Fruit fly (Drosophila melanogaster): ENCODE results near the gene CG13725.

The CG13725 gene

DNA sequence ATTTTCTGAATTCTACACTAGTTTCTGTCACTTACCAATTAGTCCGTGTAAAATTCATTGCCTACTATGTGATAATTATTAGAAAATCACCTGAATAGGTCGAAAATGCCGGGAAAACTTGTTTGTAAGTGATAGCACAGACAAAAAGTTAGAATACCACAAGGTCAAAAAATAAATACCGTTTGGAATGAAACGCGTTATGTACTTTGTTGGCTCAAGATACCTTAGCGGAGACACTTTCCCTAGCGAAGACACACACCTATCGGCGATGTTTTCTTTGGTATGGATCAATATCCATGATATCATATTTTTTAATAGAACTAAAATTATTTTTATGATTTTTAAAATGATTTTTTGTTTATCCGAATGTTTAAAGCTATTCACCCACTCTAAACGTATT is 13.8 kb upstream of the CG13725 start, which contains the start of gene CG6479:
Gene CG6479, minus strand, starts transcription at position 141 of the 400 bp plus-strand sequence.
- TF ChIP-seq CG14711 (tag; optimal IDR thresholded peaks at IDR 0.05) = no peak
- TF ChIP-seq ovo (GFP tag; optimal IDR thresholded peaks at IDR 0.05) = no peak
- no peak for TF ChIP-seq pad (GFP tag; optimal IDR thresholded peaks at IDR 0.05)
- no peak for TF ChIP-seq CG11617 (GFP tag; optimal IDR thresholded peaks at IDR 0.05)
- no peak for TF ChIP-seq CG33017 (tag; optimal IDR thresholded peaks at IDR 0.05)
- no peak for TF ChIP-seq kay (GFP tag; ENCODE audit: borderline replicate concordance)
- no peak for TF ChIP-seq cic (GFP tag; optimal IDR thresholded peaks at IDR 0.05)
- TF ChIP-seq Crg-1 (GFP tag; optimal IDR thresholded peaks at IDR 0.05) = no peak
- no peak for TF ChIP-seq Hr96 (GFP tag; optimal IDR thresholded peaks at IDR 0.05)
- TF ChIP-seq Clk (GFP tag; optimal IDR thresholded peaks at IDR 0.05) = no peak
- no peak for TF ChIP-seq bab1 (GFP tag; optimal IDR thresholded peaks at IDR 0.05)

DNA sequence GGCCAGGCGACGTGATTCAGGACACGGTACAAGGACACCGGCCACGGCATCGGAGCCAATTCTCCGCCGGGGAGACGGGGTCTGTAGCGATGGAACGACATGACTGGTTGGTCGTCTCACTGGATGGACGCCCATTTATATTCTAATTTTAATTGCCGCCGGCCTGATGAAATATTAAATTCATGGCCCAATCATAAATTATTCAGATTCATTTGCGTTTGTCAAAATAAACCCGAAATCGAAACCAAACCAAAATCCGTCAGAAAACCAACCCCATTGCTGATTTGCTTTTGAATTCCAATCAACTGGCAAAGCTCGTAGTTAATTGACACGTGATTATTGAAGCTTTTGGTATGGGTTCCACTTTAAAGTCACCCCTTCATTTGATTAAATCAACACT is 3.8 kb upstream of the CG13725 start, which contains the start of gene Or74a:
Gene Or74a, minus strand, starts transcription at position 101 of the 400 bp plus-strand sequence.
- TF ChIP-seq Mnt (GFP tag; optimal IDR thresholded peaks at IDR 0.05) (no peak), CG5204 (GFP tag; optimal IDR thresholded peaks at IDR 0.05) (no peak), Hr96 (GFP tag; optimal IDR thresholded peaks at IDR 0.05) (no peak), Clk (GFP tag; optimal IDR thresholded peaks at IDR 0.05) (no peak), CG7101 (tag; optimal IDR thresholded peaks at IDR 0.05) (no peak), pad (GFP tag; optimal IDR thresholded peaks at IDR 0.05) (no peak), CG1620 (GFP tag; optimal IDR thresholded peaks at IDR 0.05) (no peak), CG7045 (GFP tag; optimal IDR thresholded peaks at IDR 0.05) (no peak), kay (GFP tag; ENCODE audit: borderline replicate concordance) (no peak), cnc (optimal IDR thresholded peaks at IDR 0.05) (no peak), CG12768 (GFP tag; optimal IDR thresholded peaks at IDR 0.05) (no peak), Crg-1 (GFP tag; optimal IDR thresholded peaks at IDR 0.05) (no peak), ovo (GFP tag; optimal IDR thresholded peaks at IDR 0.05) (no peak), cic (GFP tag; optimal IDR thresholded peaks at IDR 0.05) (no peak), CG11617 (GFP tag; optimal IDR thresholded peaks at IDR 0.05) (no peak), toe (GFP tag; optimal IDR thresholded peaks at IDR 0.05) (no peak), tj (GFP tag; optimal IDR thresholded peaks at IDR 0.05) (no peak), CG14711 (tag; optimal IDR thresholded peaks at IDR 0.05) (no peak), bab1 (GFP tag; optimal IDR thresholded peaks at IDR 0.05) (no peak), CG33017 (tag; optimal IDR thresholded peaks at IDR 0.05) (no peak)

DNA sequence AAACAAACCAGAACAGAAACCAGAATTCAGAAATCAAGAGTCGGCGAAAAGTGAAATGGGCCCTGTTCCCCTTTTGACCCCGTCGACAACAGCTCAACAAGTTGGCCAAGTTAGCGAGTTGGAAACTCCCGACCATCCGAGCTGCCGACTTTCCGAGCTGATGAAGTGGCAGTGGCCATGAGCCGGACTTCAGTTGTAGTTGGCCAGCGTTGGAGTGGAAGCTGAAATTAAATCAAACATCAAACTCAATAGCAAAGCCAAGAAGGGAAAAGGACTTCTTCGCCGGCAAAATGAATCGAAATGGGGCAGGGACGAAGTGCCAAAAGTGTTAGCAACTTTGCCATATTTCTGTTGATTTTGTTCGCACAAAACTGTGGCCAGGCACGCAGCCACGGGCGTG is 2.8 kb downstream of the CG13725 start, which contains the start of gene CG13724:
Gene CG13724, plus strand, starts transcription at position 301 of the 400 bp plus-strand sequence.
- TF ChIP-seq cic (GFP tag; optimal IDR thresholded peaks at IDR 0.05) (no peak), CG1620 (GFP tag; optimal IDR thresholded peaks at IDR 0.05) (no peak), CG11617 (GFP tag; optimal IDR thresholded peaks at IDR 0.05) (no peak), CG5204 (GFP tag; optimal IDR thresholded peaks at IDR 0.05) (no peak), CG7045 (GFP tag; optimal IDR thresholded peaks at IDR 0.05) (no peak), Crg-1 (GFP tag; optimal IDR thresholded peaks at IDR 0.05) (no peak), CG7101 (tag; optimal IDR thresholded peaks at IDR 0.05) (no peak), kay (GFP tag; ENCODE audit: borderline replicate concordance) (no peak), Mnt (GFP tag; optimal IDR thresholded peaks at IDR 0.05) (no peak), cnc (optimal IDR thresholded peaks at IDR 0.05) (no peak)

DNA sequence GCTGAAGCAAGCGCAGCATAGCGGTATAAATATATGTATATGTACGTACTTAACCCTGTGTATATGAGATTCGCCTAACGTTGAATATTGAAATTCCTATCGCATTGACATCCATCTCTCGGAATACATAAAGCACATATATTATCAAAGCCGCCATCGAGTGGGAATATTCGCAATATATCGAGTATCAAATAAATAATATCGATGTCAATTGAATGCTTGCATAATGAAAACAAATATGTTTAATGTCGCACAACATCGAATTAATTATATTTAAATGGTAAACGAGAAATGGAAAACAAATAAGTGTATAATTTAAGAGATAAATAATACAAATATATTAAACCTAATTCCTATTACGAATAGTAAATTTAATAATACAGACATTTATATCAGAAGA is 4.6 kb downstream of the CG13725 start, which contains the start of gene ND-24L:
Gene ND-24L, minus strand, starts transcription at position 101 of the 400 bp plus-strand sequence.
- TF ChIP-seq bab1 (GFP tag; optimal IDR thresholded peaks at IDR 0.05) (no peak), CG33017 (tag; optimal IDR thresholded peaks at IDR 0.05) (no peak), CG5204 (GFP tag; optimal IDR thresholded peaks at IDR 0.05) (no peak), CG1620 (GFP tag; optimal IDR thresholded peaks at IDR 0.05) (no peak), Mnt (GFP tag; optimal IDR thresholded peaks at IDR 0.05) (no peak)

DNA sequence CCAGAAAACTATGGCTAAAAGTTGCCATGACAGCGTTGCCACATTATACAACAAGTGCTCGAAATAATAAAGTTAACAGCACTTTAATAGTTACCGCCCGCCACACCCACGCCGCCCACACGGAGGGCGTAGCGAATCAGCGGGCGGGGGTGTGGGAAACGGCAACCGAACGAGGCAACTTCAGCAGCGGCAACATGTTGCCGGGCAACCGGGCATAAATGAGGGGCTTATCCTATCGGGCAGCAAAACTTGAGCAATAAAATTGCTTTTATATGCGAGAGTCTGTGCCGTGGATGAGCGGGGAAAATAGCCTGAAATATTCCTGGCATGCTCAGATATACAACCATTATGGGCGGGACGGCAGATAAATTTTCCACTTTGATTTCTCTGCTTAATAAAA is 9.1 kb downstream of the CG13725 start:
- TF ChIP-seq CG11617 (GFP tag; optimal IDR thresholded peaks at IDR 0.05) (no peak), Crg-1 (GFP tag; optimal IDR thresholded peaks at IDR 0.05) (no peak), cic (GFP tag; optimal IDR thresholded peaks at IDR 0.05) (no peak), CG1620 (GFP tag; optimal IDR thresholded peaks at IDR 0.05) (no peak)

DNA sequence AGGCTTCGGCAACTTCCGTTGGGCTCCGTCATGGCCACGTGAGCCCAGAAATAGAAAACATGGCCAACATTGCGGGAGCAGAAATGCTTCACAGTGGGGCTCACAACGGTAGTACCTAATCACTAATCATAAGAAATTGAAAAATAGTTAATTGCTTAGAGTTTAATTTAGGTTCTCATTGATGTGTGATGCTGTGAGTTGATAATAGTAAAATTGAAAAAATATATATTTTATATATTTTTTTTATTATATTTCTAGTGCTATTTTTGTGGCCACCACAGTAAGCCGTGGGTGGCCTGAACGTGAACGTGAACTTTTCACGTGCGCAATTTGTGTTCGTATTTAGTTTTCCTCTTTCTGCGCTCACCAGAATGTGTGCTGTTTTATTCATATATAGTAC is 14.8 kb downstream of the CG13725 start:
- TF ChIP-seq CG7045 (GFP tag; optimal IDR thresholded peaks at IDR 0.05) (no peak), CG33017 (tag; optimal IDR thresholded peaks at IDR 0.05) (no peak), Crg-1 (GFP tag; optimal IDR thresholded peaks at IDR 0.05) (no peak), ovo (GFP tag; optimal IDR thresholded peaks at IDR 0.05) (no peak), CG1620 (GFP tag; optimal IDR thresholded peaks at IDR 0.05) (no peak), CG7101 (tag; optimal IDR thresholded peaks at IDR 0.05) (no peak), kay (GFP tag; ENCODE audit: borderline replicate concordance) (no peak), Clk (GFP tag; optimal IDR thresholded peaks at IDR 0.05) (no peak), bab1 (GFP tag; optimal IDR thresholded peaks at IDR 0.05) (no peak), CG5204 (GFP tag; optimal IDR thresholded peaks at IDR 0.05) (no peak), CG14711 (tag; optimal IDR thresholded peaks at IDR 0.05) (no peak), tj (GFP tag; optimal IDR thresholded peaks at IDR 0.05) (no peak), Hr96 (GFP tag; optimal IDR thresholded peaks at IDR 0.05) (no peak), CG12768 (GFP tag; optimal IDR thresholded peaks at IDR 0.05) (no peak), Mnt (GFP tag; optimal IDR thresholded peaks at IDR 0.05) (no peak), cic (GFP tag; optimal IDR thresholded peaks at IDR 0.05) (no peak), CG11617 (GFP tag; optimal IDR thresholded peaks at IDR 0.05) (no peak), toe (GFP tag; optimal IDR thresholded peaks at IDR 0.05) (no peak), cnc (optimal IDR thresholded peaks at IDR 0.05) (no peak), pad (GFP tag; optimal IDR thresholded peaks at IDR 0.05) (no peak)

DNA sequence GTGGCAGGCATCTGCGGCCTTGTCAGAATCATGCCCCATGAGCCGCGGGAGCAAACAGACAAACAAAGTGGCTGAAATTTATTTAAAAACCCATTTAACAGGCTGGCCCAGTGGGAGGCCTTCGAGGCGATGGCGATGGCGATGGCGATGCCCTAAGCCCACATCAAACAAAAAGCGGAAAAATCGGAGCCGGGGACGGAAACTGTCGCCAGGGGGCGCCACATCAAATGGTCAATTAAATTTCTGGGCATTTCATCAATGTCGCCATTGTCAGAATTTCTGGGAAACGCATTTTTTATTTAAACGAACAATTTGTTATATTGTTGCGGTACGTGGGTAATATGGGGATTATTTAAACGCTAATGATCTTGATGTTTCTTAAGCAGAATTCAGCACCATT is 33.1 kb downstream of the CG13725 start:
- TF ChIP-seq CG11617 (GFP tag; optimal IDR thresholded peaks at IDR 0.05) = no peak
- TF ChIP-seq tj (GFP tag; optimal IDR thresholded peaks at IDR 0.05) = no peak
- no peak for TF ChIP-seq CG33017 (tag; optimal IDR thresholded peaks at IDR 0.05)
- TF ChIP-seq CG12768 (GFP tag; optimal IDR thresholded peaks at IDR 0.05) = no peak
- no peak for TF ChIP-seq kay (GFP tag; ENCODE audit: borderline replicate concordance)
- no peak for TF ChIP-seq CG5204 (GFP tag; optimal IDR thresholded peaks at IDR 0.05)
- no peak for TF ChIP-seq CG14711 (tag; optimal IDR thresholded peaks at IDR 0.05)
- no peak for TF ChIP-seq Mnt (GFP tag; optimal IDR thresholded peaks at IDR 0.05)
- no peak for TF ChIP-seq Crg-1 (GFP tag; optimal IDR thresholded peaks at IDR 0.05)
- no peak for TF ChIP-seq CG1620 (GFP tag; optimal IDR thresholded peaks at IDR 0.05)
- TF ChIP-seq pad (GFP tag; optimal IDR thresholded peaks at IDR 0.05) = no peak
- TF ChIP-seq Clk (GFP tag; optimal IDR thresholded peaks at IDR 0.05) = no peak
- TF ChIP-seq Hr96 (GFP tag; optimal IDR thresholded peaks at IDR 0.05) = no peak
- no peak for TF ChIP-seq toe (GFP tag; optimal IDR thresholded peaks at IDR 0.05)
- no peak for TF ChIP-seq bab1 (GFP tag; optimal IDR thresholded peaks at IDR 0.05)
- no peak for TF ChIP-seq ovo (GFP tag; optimal IDR thresholded peaks at IDR 0.05)

Measured in whole organism, adult.